Fruit fly (Drosophila melanogaster) whole organism, embryonic: ENCODE results near the gene Herc4.
A peak's percentile ranks its signal among the peaks of the same experiment; 100 is the strongest.

Experiments used
- Abd-B ChIP-seq: fragments of 200-800 bp; sonication (Bioruptor generic); optimal IDR thresholded peaks from 2 replicates; lab custom pipeline; 2018; ENCODE audit warnings: missing biosample characterization, mild to moderate bottlenecking, missing genetic modification characterization, moderate library complexity
- Aef1 ChIP-seq: fragments of 200-800 bp; sonication (Bioruptor generic); IDR thresholded peaks from 3 replicates; pipeline ENCODE4 v1.3.6; 2022; ENCODE audit warnings: missing biosample characterization, missing genetic modification characterization
- BEAF-32 ChIP-seq: fragments of 200-800 bp; sonication (Bioruptor generic); optimal IDR thresholded peaks from 3 replicates; lab custom pipeline; 2017; ENCODE audit warnings: missing biosample characterization, missing genetic modification characterization, mild to moderate bottlenecking, moderate library complexity, missing genetic modification reagents
- BtbVII ChIP-seq: fragments of 200-800 bp; sonication (Bioruptor generic); optimal IDR thresholded peaks from 3 replicates; lab custom pipeline; 2017; ENCODE audit warnings: missing biosample characterization, mild to moderate bottlenecking, missing genetic modification characterization
- CG10147 ChIP-seq: fragments of 200-800 bp; sonication (Bioruptor generic); optimal IDR thresholded peaks from 2 replicates; lab custom pipeline; 2019; ENCODE audit warnings: missing biosample characterization, mild to moderate bottlenecking, missing genetic modification characterization, moderate library complexity
- CG10267 ChIP-seq: fragments of 200-800 bp; sonication (Bioruptor generic); optimal IDR thresholded peaks from 2 replicates; lab custom pipeline; 2018; ENCODE audit warnings: missing biosample characterization, mild to moderate bottlenecking, missing genetic modification characterization, moderate library complexity
- CG11247 ChIP-seq: fragments of 200-800 bp; sonication (Bioruptor generic); IDR thresholded peaks from 2 replicates; pipeline ENCODE4 v1.3.6; 2022; ENCODE audit warnings: missing biosample characterization, missing genetic modification characterization
- CG12155 ChIP-seq: fragments of 200-800 bp; sonication (Bioruptor generic); optimal IDR thresholded peaks from 3 replicates; lab custom pipeline; 2016; ENCODE audit warnings: missing biosample characterization, missing genetic modification characterization
- CG12659 ChIP-seq: fragments of 200-800 bp; sonication (Bioruptor generic); optimal IDR thresholded peaks from 3 replicates; lab custom pipeline; 2017; ENCODE audit warnings: mild to moderate bottlenecking, missing biosample characterization, missing genetic modification reagents, missing genetic modification characterization
- CG12744 ChIP-seq: fragments of 200-800 bp; sonication (Bioruptor generic); optimal IDR thresholded peaks from 2 replicates; lab custom pipeline; 2016; ENCODE audit warnings: missing biosample characterization, missing genetic modification characterization
- CG12769 ChIP-seq: fragments of 200-800 bp; sonication (Bioruptor generic); optimal IDR thresholded peaks from 2 replicates; lab custom pipeline; 2019; ENCODE audit warnings: missing biosample characterization, mild to moderate bottlenecking, missing genetic modification characterization, moderate library complexity
- CG13894 ChIP-seq: fragments of 200-800 bp; sonication (Bioruptor generic); optimal IDR thresholded peaks from 3 replicates; lab custom pipeline; 2018; ENCODE audit warnings: missing biosample characterization, mild to moderate bottlenecking, missing genetic modification characterization, moderate library complexity
- CG16813 ChIP-seq: fragments of 200-800 bp; sonication (Bioruptor generic); IDR thresholded peaks from 3 replicates; pipeline ENCODE4 v1.3.6; 2022; ENCODE audit warnings: missing biosample characterization, missing genetic modification characterization; ENCODE audit not compliant: partially characterized antibody
- CG18262 ChIP-seq: fragments of 200-800 bp; optimal IDR thresholded peaks from 3 replicates; lab custom pipeline; 2019; ENCODE audit warnings: missing biosample characterization, mild to moderate bottlenecking, missing genetic modification characterization, moderate library complexity
- CG1832 ChIP-seq: fragments of 200-800 bp; sonication (Bioruptor generic); optimal IDR thresholded peaks from 2 replicates; lab custom pipeline; 2017; ENCODE audit warnings: missing biosample characterization, mild to moderate bottlenecking, missing genetic modification characterization, inconsistent platforms
- CG2678 ChIP-seq: fragments of 200-800 bp; sonication (Bioruptor generic); optimal IDR thresholded peaks from 3 replicates; lab custom pipeline; 2019; ENCODE audit warnings: missing biosample characterization, mild to moderate bottlenecking, missing genetic modification characterization, moderate library complexity
- CG3281 ChIP-seq: fragments of 200-800 bp; sonication (Bioruptor generic); optimal IDR thresholded peaks from 3 replicates; lab custom pipeline; 2017; ENCODE audit warnings: missing biosample characterization, mild to moderate bottlenecking, missing genetic modification characterization
- CG33213 ChIP-seq: fragments of 200-800 bp; sonication (Bioruptor generic); optimal IDR thresholded peaks from 3 replicates; lab custom pipeline; 2016; ENCODE audit warnings: missing biosample characterization, missing genetic modification characterization
- CG4360 ChIP-seq: fragments of 200-800 bp; sonication (Bioruptor generic); IDR thresholded peaks from 2 replicates; pipeline ENCODE4 v1.3.6; 2022; ENCODE audit warnings: missing biosample characterization, missing genetic modification characterization
- CG5953 ChIP-seq: fragments of 200-800 bp; sonication (Bioruptor generic); IDR thresholded peaks from 2 replicates; pipeline ENCODE4 v1.3.6; 2022; ENCODE audit warnings: missing biosample characterization, missing genetic modification characterization
- CG6791 ChIP-seq: fragments of 200-800 bp; sonication (Bioruptor generic); IDR thresholded peaks from 3 replicates; pipeline ENCODE4 v1.3.6; 2022; ENCODE audit warnings: missing biosample characterization, missing genetic modification characterization; ENCODE audit not compliant: partially characterized antibody
- CG7357 ChIP-seq: fragments of 200-800 bp; sonication (Bioruptor generic); IDR thresholded peaks from 3 replicates; pipeline ENCODE4 v1.3.6; 2022; ENCODE audit warnings: missing biosample characterization, missing genetic modification characterization
- CG8089 ChIP-seq: fragments of 200-800 bp; sonication (Bioruptor generic); optimal IDR thresholded peaks from 3 replicates; lab custom pipeline; 2016; ENCODE audit warnings: missing biosample characterization, missing genetic modification characterization
- CG9609 ChIP-seq: fragments of 200-800 bp; sonication (Bioruptor generic); optimal IDR thresholded peaks from 3 replicates; lab custom pipeline; 2016; ENCODE audit warnings: missing biosample characterization, missing genetic modification characterization
- Dad ChIP-seq: fragments of 200-800 bp; sonication (Bioruptor generic); optimal IDR thresholded peaks from 3 replicates; lab custom pipeline; 2016; ENCODE audit warnings: missing biosample characterization, missing genetic modification characterization
- Dp ChIP-seq: fragments of 200-800 bp; sonication (Bioruptor generic); optimal IDR thresholded peaks from 2 replicates; lab custom pipeline; 2018; ENCODE audit warnings: missing biosample characterization, mild to moderate bottlenecking, missing genetic modification characterization, moderate library complexity
- HHEX ChIP-seq: fragments of 200-800 bp; sonication (Bioruptor generic); optimal IDR thresholded peaks from 3 replicates; lab custom pipeline; 2017; ENCODE audit warnings: missing biosample characterization, mild to moderate bottlenecking, missing genetic modification characterization, missing genetic modification reagents
- Hmx ChIP-seq: fragments of 200-800 bp; sonication (Bioruptor generic); optimal IDR thresholded peaks from 2 replicates; lab custom pipeline; 2016; ENCODE audit warnings: missing biosample characterization, missing genetic modification characterization
- MESR4 ChIP-seq: fragments of 200-800 bp; sonication (Bioruptor generic); optimal IDR thresholded peaks from 2 replicates; lab custom pipeline; 2018; ENCODE audit warnings: missing biosample characterization, mild to moderate bottlenecking, missing genetic modification characterization, moderate library complexity
- Rx ChIP-seq: fragments of 200-800 bp; sonication (Bioruptor generic); IDR thresholded peaks from 2 replicates; pipeline ENCODE4 v1.3.6; 2022; ENCODE audit warnings: missing biosample characterization, missing genetic modification characterization
- Sox100B ChIP-seq: fragments of 200-800 bp; sonication (Bioruptor generic); optimal IDR thresholded peaks from 3 replicates; lab custom pipeline; 2018; ENCODE audit warnings: missing biosample characterization, mild to moderate bottlenecking, missing genetic modification characterization
- ac ChIP-seq: fragments of 200-800 bp; sonication (Bioruptor generic); optimal IDR thresholded peaks from 3 replicates; lab custom pipeline; 2017; ENCODE audit warnings: missing biosample characterization, mild to moderate bottlenecking, missing genetic modification characterization
- ap ChIP-seq: fragments of 200-800 bp; sonication (Bioruptor generic); IDR thresholded peaks from 2 replicates; pipeline ENCODE4 v1.3.6; 2022; ENCODE audit warnings: missing biosample characterization, missing genetic modification characterization
- btn ChIP-seq: fragments of 200-800 bp; sonication (Bioruptor generic); optimal IDR thresholded peaks from 2 replicates; lab custom pipeline; 2016; ENCODE audit warnings: missing biosample characterization, missing genetic modification characterization
- caup ChIP-seq: fragments of 200-800 bp; sonication (Bioruptor generic); optimal IDR thresholded peaks from 3 replicates; lab custom pipeline; 2017; ENCODE audit warnings: missing biosample characterization, mild to moderate bottlenecking, missing genetic modification characterization, moderate library complexity; ENCODE audit not compliant: severe bottlenecking
- crp ChIP-seq, 2 experiments: fragments of 200-800 bp; sonication (Bioruptor generic); optimal IDR thresholded peaks; 2 replicates in 1 of 2; 3 replicates in 1 of 2; lab custom pipeline; 2017; ENCODE audit warnings: missing biosample characterization in 2 of 2, missing genetic modification characterization in 2 of 2, mild to moderate bottlenecking in 1 of 2, moderate library complexity in 1 of 2
- dpn ChIP-seq, 2 experiments: fragments of 200-800 bp; sonication (Bioruptor generic); optimal IDR thresholded peaks; 3 replicates each; lab custom pipeline; 2016; ENCODE audit warnings: missing biosample characterization in 2 of 2, missing genetic modification characterization in 2 of 2
- emc ChIP-seq: fragments of 200-800 bp; sonication (Bioruptor generic); optimal IDR thresholded peaks from 2 replicates; lab custom pipeline; 2016; ENCODE audit warnings: missing biosample characterization, missing genetic modification characterization
- ems ChIP-seq: fragments of 200-800 bp; sonication (Bioruptor generic); optimal IDR thresholded peaks from 3 replicates; lab custom pipeline; 2016; ENCODE audit warnings: missing biosample characterization, missing genetic modification characterization
- fd3F ChIP-seq: fragments of 200-800 bp; sonication (Bioruptor generic); optimal IDR thresholded peaks from 2 replicates; lab custom pipeline; 2018; ENCODE audit warnings: missing biosample characterization, mild to moderate bottlenecking, missing genetic modification characterization, moderate library complexity
- kay ChIP-seq: fragments of 200-800 bp; sonication (Bioruptor generic); optimal IDR thresholded peaks from 2 replicates; lab custom pipeline; 2016; ENCODE audit warnings: missing biosample characterization, missing genetic modification characterization
- lilli ChIP-seq: fragments of 200-800 bp; sonication (Bioruptor generic); optimal IDR thresholded peaks from 3 replicates; lab custom pipeline; 2016; ENCODE audit warnings: missing biosample characterization, missing genetic modification characterization
- nerfin-1 ChIP-seq: fragments of 200-800 bp; sonication (Bioruptor generic); optimal IDR thresholded peaks from 3 replicates; lab custom pipeline; 2019; ENCODE audit warnings: missing biosample characterization, mild to moderate bottlenecking, missing genetic modification characterization, moderate library complexity
- nerfin-2 ChIP-seq: fragments of 200-800 bp; sonication (Bioruptor generic); IDR thresholded peaks from 2 replicates; pipeline ENCODE4 v1.3.6; 2022; ENCODE audit warnings: missing biosample characterization, missing genetic modification characterization; ENCODE audit not compliant: partially characterized antibody
- onecut ChIP-seq: fragments of 200-800 bp; sonication (Bioruptor generic); IDR thresholded peaks from 2 replicates; pipeline ENCODE4 v1.3.6; 2022; ENCODE audit warnings: missing biosample characterization, missing genetic modification characterization
- pfk ChIP-seq: fragments of 200-800 bp; sonication (Bioruptor generic); optimal IDR thresholded peaks from 2 replicates; lab custom pipeline; 2018; ENCODE audit warnings: missing biosample characterization, mild to moderate bottlenecking, missing genetic modification characterization, moderate library complexity
- repo ChIP-seq: fragments of 200-800 bp; sonication (Bioruptor generic); optimal IDR thresholded peaks from 2 replicates; lab custom pipeline; 2016; ENCODE audit warnings: missing biosample characterization, missing genetic modification characterization
- run ChIP-seq: fragments of 200-800 bp; sonication (Bioruptor generic); optimal IDR thresholded peaks from 3 replicates; lab custom pipeline; 2018; ENCODE audit warnings: missing biosample characterization, mild to moderate bottlenecking, missing genetic modification characterization
- shn ChIP-seq: fragments of 200-800 bp; sonication (Bioruptor generic); optimal IDR thresholded peaks from 3 replicates; lab custom pipeline; 2016; ENCODE audit warnings: missing biosample characterization, missing genetic modification characterization
- sqz ChIP-seq: fragments of 200-800 bp; sonication (Bioruptor generic); optimal IDR thresholded peaks from 3 replicates; lab custom pipeline; 2018; ENCODE audit warnings: missing biosample characterization, mild to moderate bottlenecking, missing genetic modification characterization
- wek ChIP-seq: fragments of 200-800 bp; sonication (Bioruptor generic); optimal IDR thresholded peaks from 3 replicates; lab custom pipeline; 2018; ENCODE audit warnings: missing biosample characterization, mild to moderate bottlenecking, missing genetic modification characterization, moderate library complexity

Herc4 gene

DNA sequence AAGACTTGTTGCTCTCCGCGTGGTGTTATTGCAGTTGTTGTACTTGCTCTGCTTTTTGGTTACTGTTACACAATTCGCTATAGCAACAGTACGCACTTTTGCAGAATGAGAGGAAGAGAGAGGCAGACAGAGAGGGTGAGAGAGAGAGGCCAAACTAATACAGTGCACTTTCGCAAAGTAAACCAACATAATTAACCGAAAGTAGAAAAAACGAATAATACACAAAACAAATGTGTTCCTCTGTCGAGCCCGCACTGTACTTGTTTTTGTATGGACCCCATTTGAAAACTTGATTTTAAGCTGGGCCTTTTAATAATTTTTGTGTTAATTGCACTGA, 21.9 kb downstream of the Herc4 start (continued):
- TF ChIP-seq run (tag; lab: Kevin White, UChicago) (no peak), ac (no peak), nerfin-2 (no peak), CG11247 (GFP tag; lab: Robert Waterston, UW) (peak; percentile 53; the same call in 1 of the 2 replicates), CG12744 (no peak), sqz (GFP tag; lab: Kevin White, UChicago) (no peak), caup (GFP tag; lab: Kevin White, UChicago) (peak; percentile 50), onecut (GFP tag; lab: Robert Waterston, UW) (peak; percentile 18; the same call in 1 of the 2 replicates), CG4360 (GFP tag; lab: Robert Waterston, UW) (no peak; the same call in 1 of the 2 replicates), CG12769 (peak; percentile 58), repo (GFP tag; lab: Kevin White, UChicago) (no peak), btn (GFP tag; lab: Kevin White, UChicago) (no peak), CG10147 (no peak), Sox100B (GFP tag; lab: Kevin White, UChicago) (no peak), ap (GFP tag; lab: Robert Waterston, UW) (no peak), ems (GFP tag; lab: Kevin White, UChicago) (no peak), BtbVII (no peak), pfk (GFP tag; lab: Kevin White, UChicago) (no peak), Rx (GFP tag; lab: Robert Waterston, UW) (peak; percentile 61; the same call in 1 of the 2 replicates), dpn (GFP tag; optimal IDR thresholded peaks at IDR 0.05; lab: Kevin White, UChicago) (peak; percentile 28 to 44), CG13894 (peak; percentile 19), CG18262 (tag; lab: Kevin White, UChicago) (peak; percentile 7), nerfin-1 (tag; lab: Kevin White, UChicago) (peak; percentile 56), CG7357 (GFP tag; lab: Robert Waterston, UW) (no peak), CG5953 (GFP tag; lab: Robert Waterston, UW) (no peak), lilli (GFP tag; lab: Kevin White, UChicago) (peak; percentile 61), emc (GFP tag; lab: Kevin White, UChicago) (no peak), kay (GFP tag; lab: Kevin White, UChicago) (peak; percentile 42), BEAF-32 (no peak), MESR4 (GFP tag; lab: Kevin White, UChicago) (no peak), CG33213 (no peak), fd3F (GFP tag; lab: Kevin White, UChicago) (peak; percentile 42), Dad (GFP tag; lab: Kevin White, UChicago) (no peak), CG16813 (GFP tag; lab: Robert Waterston, UW) (no peak), HHEX (GFP tag; lab: Kevin White, UChicago) (no peak), Hmx (no peak), CG8089 (GFP tag; lab: Kevin White, UChicago) (no peak), shn (GFP tag; lab: Kevin White, UChicago) (peak; percentile 32), wek (GFP tag; lab: Kevin White, UChicago) (no peak), CG1832 (GFP tag; lab: Kevin White, UChicago) (no peak), Abd-B (GFP tag; lab: Kevin White, UChicago) (no peak), CG12659 (no peak), crp (GFP tag; optimal IDR thresholded peaks at IDR 0.05; lab: Kevin White, UChicago) (no peak), CG10267 (tag; lab: Kevin White, UChicago) (peak; percentile 4), Aef1 (GFP tag; lab: Robert Waterston, UW) (peak; percentile 60), CG2678 (tag; lab: Kevin White, UChicago) (peak; percentile 39), CG9609 (GFP tag; lab: Kevin White, UChicago) (no peak), Dp (GFP tag; lab: Kevin White, UChicago) (no peak), CG3281 (GFP tag; lab: Kevin White, UChicago) (peak; percentile 19), CG12155 (GFP tag; lab: Kevin White, UChicago) (peak; percentile 31), CG6791 (no peak)
